Worm (Caenorhabditis elegans): ENCODE data around the gene ZK262.8.
A peak's percentile ranks its signal among the peaks of the same experiment; 100 is the strongest.

Gene ZK262.8

DNA sequence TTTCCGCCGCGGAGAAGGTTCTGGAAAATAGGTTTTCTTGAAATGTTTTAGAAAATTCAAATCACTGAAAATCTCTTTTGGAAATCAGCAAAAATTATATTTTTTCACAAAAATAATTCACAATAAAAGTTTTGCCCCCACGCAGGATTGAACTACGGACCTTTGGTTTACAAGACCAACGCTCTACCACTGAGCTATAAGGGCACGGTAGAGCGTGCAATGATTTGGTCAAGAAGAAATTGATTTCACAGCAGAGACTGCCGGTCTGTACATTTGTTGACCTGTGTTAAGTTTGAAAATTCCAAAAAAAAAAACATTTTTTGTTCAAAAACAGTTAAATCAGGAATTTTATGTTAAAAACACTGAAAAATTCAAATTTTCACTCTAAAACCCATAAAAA, 25.8 kb upstream of the ZK262.8 start (continued):
- TF ChIP-seq rcor-1 (GFP tag; IDR thresholded peaks at IDR 0.05) (peak; percentile 28; the same call in 1 of the 2 replicates), ztf-26 (tag; optimal IDR thresholded peaks at IDR 0.05) (no peak), lin-54 (GFP tag; optimal IDR thresholded peaks at IDR 0.05) (peak; percentile 19), hsf-1 (GFP tag; IDR thresholded peaks at IDR 0.05) (no peak), unc-130 (GFP tag; optimal IDR thresholded peaks at IDR 0.05) (peak; percentile 16), F57A8.1 (GFP tag; optimal IDR thresholded peaks at IDR 0.05) (no peak), xnd-1 (tag; optimal IDR thresholded peaks at IDR 0.05) (no peak), him-1 (tag; optimal IDR thresholded peaks at IDR 0.05) (peak; percentile 70), ceh-40 (GFP tag; IDR thresholded peaks at IDR 0.05) (no peak), nfyb-1 (GFP tag; IDR thresholded peaks at IDR 0.05) (no peak), tbp1 (GFP tag; optimal IDR thresholded peaks at IDR 0.05) (peak; percentile 92), C17E4.6 (GFP tag; IDR thresholded peaks at IDR 0.05) (peak; percentile 54; the same call in 1 of the 2 replicates), attf-5 (GFP tag; optimal IDR thresholded peaks at IDR 0.05) (peak; percentile 5), C06A6.2 (GFP tag; conservative IDR thresholded peaks at IDR 0.05) (no peak), D2030.7 (GFP tag; IDR thresholded peaks at IDR 0.05) (0 out of 2 replicates have a peak, but pooled peaks have one; percentile 26), ceh-79 (tag; optimal IDR thresholded peaks at IDR 0.05) (no peak), Y56A3A.18 (GFP tag; IDR thresholded peaks at IDR 0.05) (peak; percentile 77; the same call in 1 of the 2 replicates), athp-1 (tag; optimal IDR thresholded peaks at IDR 0.05) (no peak), mxl-1 (tag; optimal IDR thresholded peaks at IDR 0.05) (peak; percentile 70), F49E8.2 (tag; optimal IDR thresholded peaks at IDR 0.05; ENCODE audit: insufficient read depth) (peak; percentile 50), die-1 (tag; optimal IDR thresholded peaks at IDR 0.05) (peak; percentile 67), dox-1 (GFP tag; IDR thresholded peaks at IDR 0.05) (peak; percentile 51; the same call in 1 of the 2 replicates), ceh-100 (GFP tag; IDR thresholded peaks at IDR 0.05) (no peak), Y67H2A.10 (GFP tag; conservative IDR thresholded peaks at IDR 0.05) (no peak), F10E7.11 (tag; optimal IDR thresholded peaks at IDR 0.05) (no peak), ama-1 (optimal IDR thresholded peaks at IDR 0.05) (no peak), ama-1 (GFP tag; optimal IDR thresholded peaks at IDR 0.05) (peak in 1 of 2 experiments; percentile 31), hlh-12 (tag; optimal IDR thresholded peaks at IDR 0.05) (peak; percentile 11), F33H1.4 (GFP tag; IDR thresholded peaks at IDR 0.05) (no peak), Y53G8AR.9 (GFP tag; conservative IDR thresholded peaks at IDR 0.05) (peak; percentile 38; the same call in 1 of the 2 replicates), ztf-25 (GFP tag; IDR thresholded peaks at IDR 0.05) (peak; percentile 81; the same call in 1 of the 2 replicates), T07F8.4 (tag; optimal IDR thresholded peaks at IDR 0.05) (peak; percentile 1)

DNA sequence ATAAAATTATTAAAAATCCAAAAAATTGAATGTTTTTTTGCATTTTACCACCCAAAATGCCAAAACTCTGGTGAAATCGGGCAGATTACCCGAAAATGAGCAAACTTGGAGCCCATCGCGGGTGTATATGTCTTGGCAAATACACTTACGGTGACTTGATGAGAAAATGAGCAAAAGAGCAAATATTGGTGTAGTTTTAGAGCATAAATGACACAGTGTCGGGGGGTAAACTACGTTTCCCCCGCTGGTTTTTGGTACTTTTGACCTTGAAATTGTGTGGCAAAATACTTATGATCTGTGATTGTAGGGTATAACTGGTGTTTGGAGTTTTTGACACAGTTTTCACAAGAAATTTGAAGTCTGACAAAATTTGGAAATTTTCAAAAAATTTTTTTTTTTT, 25.3 kb upstream of the ZK262.8 start, which contains the start of gene ZK262.2:
TSS of gene ZK262.2 (minus strand) at position 101 of the 400 bp plus-strand sequence.
- TF ChIP-seq him-1 (tag; optimal IDR thresholded peaks at IDR 0.05) = no peak
- TF ChIP-seq nhr-80 (tag; optimal IDR thresholded peaks at IDR 0.05) = no peak
- no peak for TF ChIP-seq F10E7.11 (tag; optimal IDR thresholded peaks at IDR 0.05)
- TF ChIP-seq atf-7 (tag; optimal IDR thresholded peaks at IDR 0.05) = no peak
- TF ChIP-seq lir-1 (GFP tag; conservative IDR thresholded peaks at IDR 0.05) = no peak
- no peak for TF ChIP-seq lin-35 (GFP tag; optimal IDR thresholded peaks at IDR 0.05)
- no peak for TF ChIP-seq ceh-58 (GFP tag; IDR thresholded peaks at IDR 0.05)

- no peak for TF ChIP-seq ztf-26 (tag; optimal IDR thresholded peaks at IDR 0.05)
Observed at ce11 chrV:18414051-18414450, 24.1 kb upstream of the ZK262.8 start, which contains the start of gene txt-8. Gene txt-8 (plus strand): TSS chrV:18414351.

Data from whole organism, young adult.